Worm (Caenorhabditis elegans) whole organism, L2 larva: ENCODE measurements around the gene D1086.7.

ENCODE experiments used
- R02D3.7 ChIP-seq: fragments of 150-350 bp; optimal IDR thresholded peaks from 2 replicates; lab custom pipeline; 2014; ENCODE audit warnings: missing biosample characterization, missing genetic modification characterization
- ZK546.5 ChIP-seq: sonication (generic microtip); optimal IDR thresholded peaks from 2 replicates; lab custom pipeline; 2017; ENCODE audit warnings: missing biosample characterization, missing genetic modification characterization
- egl-27 ChIP-seq: sonication (generic microtip); optimal IDR thresholded peaks from 3 replicates; lab custom pipeline; 2017; ENCODE audit warnings: missing biosample characterization, missing genetic modification reagents, missing genetic modification characterization
- elt-1 ChIP-seq: fragments of 150-350 bp; optimal IDR thresholded peaks from 2 replicates; lab custom pipeline; 2014; ENCODE audit warnings: missing biosample characterization, missing genetic modification characterization
- elt-3 ChIP-seq: sonication (generic microtip); optimal IDR thresholded peaks from 2 replicates; lab custom pipeline; 2017; ENCODE audit warnings: missing biosample characterization, missing genetic modification characterization
- fos-1 ChIP-seq: fragments of 150-350 bp; optimal IDR thresholded peaks from 2 replicates; lab custom pipeline; 2014; ENCODE audit warnings: missing biosample characterization, missing genetic modification characterization
- lin-11 ChIP-seq: fragments of 150-350 bp; sonication (generic microtip); optimal IDR thresholded peaks from 2 replicates; lab custom pipeline; 2014; ENCODE audit warnings: missing biosample characterization, missing genetic modification characterization, inconsistent platforms, mixed read lengths
- lin-13 ChIP-seq: fragments of 150-350 bp; optimal IDR thresholded peaks from 2 replicates; lab custom pipeline; 2014; ENCODE audit warnings: missing biosample characterization, missing genetic modification reagents, missing genetic modification characterization
- nhr-10 ChIP-seq: sonication (generic microtip); optimal IDR thresholded peaks from 2 replicates; lab custom pipeline; 2017; ENCODE audit warnings: missing biosample characterization, missing genetic modification characterization
- nhr-12 ChIP-seq: fragments of 150-350 bp; optimal IDR thresholded peaks from 2 replicates; lab custom pipeline; 2014; ENCODE audit warnings: missing biosample characterization, missing genetic modification characterization
- nhr-77 ChIP-seq: fragments of 150-350 bp; optimal IDR thresholded peaks from 2 replicates; lab custom pipeline; 2014; ENCODE audit warnings: missing biosample characterization, missing genetic modification characterization
- unc-39 ChIP-seq: fragments of 150-350 bp; optimal IDR thresholded peaks from 2 replicates; lab custom pipeline; 2014; ENCODE audit warnings: missing biosample characterization, missing genetic modification characterization
- zag-1 ChIP-seq: fragments of 150-350 bp; optimal IDR thresholded peaks from 2 replicates; lab custom pipeline; 2014; ENCODE audit warnings: missing biosample characterization, missing genetic modification characterization

ce11 chrV:14126341-14126924, 42.4 kb downstream of the D1086.7 start:
- no peak for TF ChIP-seq nhr-77 (tag; lab: Kevin White, UChicago)
- no peak for TF ChIP-seq nhr-10 (tag; lab: Kevin White, UChicago)
- no peak for TF ChIP-seq ZK546.5 (tag; lab: Kevin White, UChicago)
- TF ChIP-seq zag-1 (tag; lab: Kevin White, UChicago): no peak
- TF ChIP-seq lin-11: no peak
- TF ChIP-seq elt-1 (tag; lab: Kevin White, UChicago): no peak
- TF ChIP-seq unc-39 (tag; lab: Kevin White, UChicago): no peak
- no peak for TF ChIP-seq fos-1 (tag; lab: Kevin White, UChicago)
- no peak for TF ChIP-seq lin-13
- no peak for TF ChIP-seq nhr-12 (tag; lab: Kevin White, UChicago)
- no peak for TF ChIP-seq R02D3.7 (tag; lab: Kevin White, UChicago)
- TF ChIP-seq egl-27 (tag; lab: Kevin White, UChicago): no peak
- TF ChIP-seq elt-3: no peak
